Fruit fly (Drosophila melanogaster) whole organism, prepupa: ENCODE measurements around the gene Trl.

Experiments
- Blimp-1 ChIP-seq: fragments of 200-800 bp; sonication (Bioruptor generic); optimal IDR thresholded peaks from 3 replicates; lab custom pipeline; 2017; ENCODE audit warnings: missing biosample characterization, missing genetic modification characterization, mild to moderate bottlenecking, moderate library complexity, missing genetic modification reagents
- CG10669 ChIP-seq: fragments of 200-800 bp; sonication (Bioruptor generic); optimal IDR thresholded peaks from 3 replicates; lab custom pipeline; 2018; ENCODE audit warnings: missing biosample characterization, mild to moderate bottlenecking, missing genetic modification characterization, moderate library complexity
- CG11294 ChIP-seq: fragments of 200-800 bp; sonication (Bioruptor generic); IDR thresholded peaks from 2 replicates; pipeline ENCODE4 v1.3.6; 2022; ENCODE audit warnings: missing biosample characterization, missing genetic modification characterization
- CG11762 ChIP-seq: fragments of 200-800 bp; sonication (Bioruptor generic); optimal IDR thresholded peaks from 3 replicates; lab custom pipeline; 2016; ENCODE audit warnings: missing biosample characterization, missing genetic modification characterization; ENCODE audit not compliant: insufficient read depth
- CG11902 ChIP-seq: fragments of 200-800 bp; sonication (Bioruptor generic); optimal IDR thresholded peaks from 3 replicates; lab custom pipeline; 2016; ENCODE audit warnings: missing biosample characterization, missing genetic modification characterization
- CG15336 ChIP-seq: fragments of 200-800 bp; sonication (Bioruptor generic); IDR thresholded peaks from 2 replicates; pipeline ENCODE4 v1.3.6; 2022; ENCODE audit warnings: missing biosample characterization, missing genetic modification characterization
- CG3032 ChIP-seq: fragments of 200-800 bp; optimal IDR thresholded peaks from 2 replicates; lab custom pipeline; 2019; ENCODE audit warnings: missing biosample characterization, mild to moderate bottlenecking, missing genetic modification characterization, moderate library complexity
- CG31627 ChIP-seq: fragments of 200-800 bp; sonication (Bioruptor generic); optimal IDR thresholded peaks from 3 replicates; lab custom pipeline; 2016; ENCODE audit warnings: missing biosample characterization, missing genetic modification characterization
- CG32006 ChIP-seq: fragments of 200-800 bp; sonication (Bioruptor generic); optimal IDR thresholded peaks from 3 replicates; lab custom pipeline; 2017; ENCODE audit warnings: missing biosample characterization, mild to moderate bottlenecking, missing genetic modification characterization
- CG34406 ChIP-seq: fragments of 200-800 bp; sonication (Bioruptor generic); optimal IDR thresholded peaks from 3 replicates; lab custom pipeline; 2016; ENCODE audit warnings: missing biosample characterization, missing genetic modification characterization
- CG4318 ChIP-seq: fragments of 200-800 bp; sonication (Bioruptor generic); optimal IDR thresholded peaks from 3 replicates; lab custom pipeline; 2017; ENCODE audit warnings: missing biosample characterization, mild to moderate bottlenecking, missing genetic modification characterization
- CG6792 ChIP-seq: fragments of 200-800 bp; sonication (Bioruptor generic); optimal IDR thresholded peaks from 3 replicates; lab custom pipeline; 2016; ENCODE audit warnings: missing biosample characterization, missing genetic modification characterization
- CG6808 ChIP-seq: fragments of 200-800 bp; sonication (Bioruptor generic); optimal IDR thresholded peaks from 3 replicates; lab custom pipeline; 2017; ENCODE audit warnings: missing biosample characterization, missing genetic modification characterization, mild to moderate bottlenecking, moderate library complexity, missing genetic modification reagents
- CG6854 ChIP-seq: fragments of 200-800 bp; sonication (Bioruptor generic); optimal IDR thresholded peaks from 2 replicates; lab custom pipeline; 2017; ENCODE audit warnings: missing biosample characterization, mild to moderate bottlenecking, missing genetic modification characterization
- CG7368 ChIP-seq: fragments of 200-800 bp; sonication (Bioruptor generic); optimal IDR thresholded peaks from 3 replicates; lab custom pipeline; 2016; ENCODE audit warnings: missing biosample characterization, missing genetic modification characterization
- CG8319 ChIP-seq: fragments of 200-800 bp; sonication (Bioruptor generic); optimal IDR thresholded peaks from 3 replicates; lab custom pipeline; 2016; ENCODE audit warnings: missing biosample characterization, missing genetic modification characterization
- CG9139 ChIP-seq: fragments of 200-800 bp; sonication (Bioruptor generic); optimal IDR thresholded peaks from 3 replicates; lab custom pipeline; 2017; ENCODE audit warnings: missing biosample characterization, mild to moderate bottlenecking, missing genetic modification characterization
- Eip75B ChIP-seq: fragments of 200-800 bp; sonication (Bioruptor generic); optimal IDR thresholded peaks from 3 replicates; lab custom pipeline; 2016; ENCODE audit warnings: missing biosample characterization, missing genetic modification characterization
- Eip78C ChIP-seq: fragments of 200-800 bp; sonication (Bioruptor generic); peaks from one replicate; lab custom pipeline; 2016; ENCODE audit warnings: missing biosample characterization, missing genetic modification characterization
- Eip93F ChIP-seq: fragments of 200-800 bp; sonication (Bioruptor generic); optimal IDR thresholded peaks from 2 replicates; lab custom pipeline; 2016; ENCODE audit warnings: missing biosample characterization, mild to moderate bottlenecking, missing genetic modification characterization
- Ets21C ChIP-seq: fragments of 200-800 bp; sonication (Bioruptor generic); optimal IDR thresholded peaks from 3 replicates; lab custom pipeline; 2016; ENCODE audit warnings: missing biosample characterization, missing genetic modification characterization
- Ets96B ChIP-seq: fragments of 200-800 bp; optimal IDR thresholded peaks from 2 replicates; lab custom pipeline; 2019; ENCODE audit warnings: missing biosample characterization, mild to moderate bottlenecking, missing genetic modification characterization, moderate library complexity
- Gug ChIP-seq: fragments of 200-800 bp; sonication (Bioruptor generic); IDR thresholded peaks from 2 replicates; pipeline ENCODE4 v1.3.6; 2022; ENCODE audit warnings: missing biosample characterization, missing genetic modification characterization
- Hr39 ChIP-seq: fragments of 200-800 bp; sonication (Bioruptor generic); optimal IDR thresholded peaks from 2 replicates; lab custom pipeline; 2016; ENCODE audit warnings: missing biosample characterization, missing genetic modification characterization
- Hr4 ChIP-seq: fragments of 200-800 bp; sonication (Bioruptor generic); optimal IDR thresholded peaks from 3 replicates; lab custom pipeline; 2016; ENCODE audit warnings: missing biosample characterization, missing genetic modification characterization
- OdsH ChIP-seq: fragments of 200-800 bp; sonication (Bioruptor generic); optimal IDR thresholded peaks from 3 replicates; lab custom pipeline; 2016; ENCODE audit warnings: missing biosample characterization, missing genetic modification characterization
- Smox ChIP-seq: fragments of 200-800 bp; sonication (Bioruptor generic); optimal IDR thresholded peaks from 3 replicates; lab custom pipeline; 2016; ENCODE audit warnings: missing biosample characterization, missing genetic modification characterization
- Sox102F ChIP-seq: fragments of 200-800 bp; sonication (Bioruptor generic); optimal IDR thresholded peaks from 2 replicates; lab custom pipeline; 2016; ENCODE audit warnings: missing biosample characterization, mild to moderate bottlenecking, missing genetic modification characterization
- Sox14 ChIP-seq: fragments of 200-800 bp; sonication (Bioruptor generic); optimal IDR thresholded peaks from 3 replicates; lab custom pipeline; 2016; ENCODE audit warnings: missing biosample characterization, missing genetic modification characterization
- Sox15 ChIP-seq: fragments of 200-800 bp; sonication (Bioruptor generic); optimal IDR thresholded peaks from 3 replicates; lab custom pipeline; 2016; ENCODE audit warnings: missing biosample characterization, missing genetic modification characterization
- dac ChIP-seq: fragments of 200-800 bp; sonication (Bioruptor generic); optimal IDR thresholded peaks from 2 replicates; lab custom pipeline; 2017; ENCODE audit warnings: missing biosample characterization, mild to moderate bottlenecking, missing genetic modification characterization
- eg ChIP-seq: fragments of 200-800 bp; sonication (Bioruptor generic); IDR thresholded peaks from 3 replicates; pipeline ENCODE4 v1.3.6; 2022; ENCODE audit warnings: missing biosample characterization, missing genetic modification characterization
- fd59A ChIP-seq: fragments of 200-800 bp; sonication (Bioruptor generic); optimal IDR thresholded peaks from 2 replicates; lab custom pipeline; 2017; ENCODE audit warnings: missing biosample characterization, mild to moderate bottlenecking, missing genetic modification characterization, missing genetic modification reagents
- fd85E ChIP-seq: fragments of 200-800 bp; sonication (Bioruptor generic); optimal IDR thresholded peaks from 3 replicates; lab custom pipeline; 2016; ENCODE audit warnings: missing biosample characterization, missing genetic modification characterization
- fkh ChIP-seq: fragments of 200-800 bp; sonication (Bioruptor generic); optimal IDR thresholded peaks from 3 replicates; lab custom pipeline; 2017; ENCODE audit warnings: missing biosample characterization, mild to moderate bottlenecking, missing genetic modification characterization, moderate library complexity
- lz ChIP-seq: fragments of 200-800 bp; sonication (Bioruptor generic); optimal IDR thresholded peaks from 3 replicates; lab custom pipeline; 2016; ENCODE audit warnings: missing biosample characterization, missing genetic modification characterization
- net ChIP-seq: fragments of 200-800 bp; sonication (Bioruptor generic); optimal IDR thresholded peaks from 3 replicates; lab custom pipeline; 2016; ENCODE audit warnings: missing biosample characterization, missing genetic modification characterization
- salr ChIP-seq, 2 experiments: fragments of 200-800 bp; sonication (Bioruptor generic); optimal IDR thresholded peaks; 3 replicates each; lab custom pipeline; 2016 to 2018; ENCODE audit warnings: missing biosample characterization in 2 of 2, missing genetic modification characterization in 2 of 2, mild to moderate bottlenecking in 1 of 2
- spab ChIP-seq: fragments of 200-800 bp; sonication (Bioruptor generic); optimal IDR thresholded peaks from 2 replicates; lab custom pipeline; 2017; ENCODE audit warnings: missing biosample characterization, mild to moderate bottlenecking, missing genetic modification characterization, missing genetic modification reagents
- ss ChIP-seq, 2 experiments: fragments of 200-800 bp; sonication (Bioruptor generic); optimal IDR thresholded peaks; 2 replicates in 1 of 2; 3 replicates in 1 of 2; lab custom pipeline; 2017 to 2018; ENCODE audit warnings: mild to moderate bottlenecking in 2 of 2, missing biosample characterization in 2 of 2, missing genetic modification characterization in 2 of 2, moderate library complexity in 1 of 2
- svp ChIP-seq: fragments of 200-800 bp; sonication (Bioruptor generic); peaks from one replicate; lab custom pipeline; 2016; ENCODE audit warnings: missing biosample characterization, missing genetic modification characterization
- vri ChIP-seq: fragments of 200-800 bp; sonication (Bioruptor generic); optimal IDR thresholded peaks from 3 replicates; lab custom pipeline; 2016; ENCODE audit warnings: missing biosample characterization, mild to moderate bottlenecking, missing genetic modification characterization

Gene Trl

dm6 chr3L:14782626-14783362, 21.9 kb upstream of the Trl start:
- TF ChIP-seq Ets21C (GFP tag; lab: Kevin White, UChicago) (no peak), CG10669 (GFP tag; lab: Kevin White, UChicago) (no peak), Eip78C (peak; percentile 66), Eip93F (GFP tag; lab: Kevin White, UChicago) (peak; percentile 56), CG6808 (GFP tag; lab: Kevin White, UChicago) (peak; percentile 13), ss (GFP tag; optimal IDR thresholded peaks at IDR 0.05; lab: Kevin White, UChicago) (peak; percentile 12 to 19), svp (GFP tag; lab: Kevin White, UChicago) (peak; percentile 70), CG6854 (GFP tag; lab: Kevin White, UChicago) (peak; percentile 48), vri (peak; percentile 43)

DNA sequence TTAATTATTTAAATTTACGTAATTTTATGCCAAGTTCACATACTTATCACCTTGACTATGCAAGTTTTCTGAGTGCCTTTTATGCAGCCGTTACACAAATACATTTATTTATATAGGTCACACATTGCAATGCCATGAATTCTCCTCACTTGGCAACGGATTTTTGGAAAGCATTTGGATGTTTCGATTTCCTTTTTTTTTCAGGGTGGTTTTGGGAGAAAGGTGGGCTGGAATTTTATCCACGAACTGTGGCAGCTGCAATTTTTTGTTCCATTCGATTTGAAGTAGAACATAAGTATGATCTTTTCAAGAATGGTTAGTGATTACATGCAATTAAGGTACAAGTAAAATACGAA, 21.0 kb upstream of the Trl start:
- TF ChIP-seq salr (GFP tag; optimal IDR thresholded peaks at IDR 0.05; lab: Kevin White, UChicago) (no peak), CG11902 (GFP tag; lab: Kevin White, UChicago) (no peak), CG6808 (GFP tag; lab: Kevin White, UChicago) (no peak), Eip93F (GFP tag; lab: Kevin White, UChicago) (no peak), CG6792 (GFP tag; lab: Kevin White, UChicago) (no peak), lz (GFP tag; lab: Kevin White, UChicago) (no peak), CG8319 (GFP tag; lab: Kevin White, UChicago) (no peak), Hr39 (no peak), CG10669 (GFP tag; lab: Kevin White, UChicago) (no peak), CG11762 (GFP tag; lab: Kevin White, UChicago) (no peak)
- TF ChIP-seq, all 60 proteins: peak for 0

DNA sequence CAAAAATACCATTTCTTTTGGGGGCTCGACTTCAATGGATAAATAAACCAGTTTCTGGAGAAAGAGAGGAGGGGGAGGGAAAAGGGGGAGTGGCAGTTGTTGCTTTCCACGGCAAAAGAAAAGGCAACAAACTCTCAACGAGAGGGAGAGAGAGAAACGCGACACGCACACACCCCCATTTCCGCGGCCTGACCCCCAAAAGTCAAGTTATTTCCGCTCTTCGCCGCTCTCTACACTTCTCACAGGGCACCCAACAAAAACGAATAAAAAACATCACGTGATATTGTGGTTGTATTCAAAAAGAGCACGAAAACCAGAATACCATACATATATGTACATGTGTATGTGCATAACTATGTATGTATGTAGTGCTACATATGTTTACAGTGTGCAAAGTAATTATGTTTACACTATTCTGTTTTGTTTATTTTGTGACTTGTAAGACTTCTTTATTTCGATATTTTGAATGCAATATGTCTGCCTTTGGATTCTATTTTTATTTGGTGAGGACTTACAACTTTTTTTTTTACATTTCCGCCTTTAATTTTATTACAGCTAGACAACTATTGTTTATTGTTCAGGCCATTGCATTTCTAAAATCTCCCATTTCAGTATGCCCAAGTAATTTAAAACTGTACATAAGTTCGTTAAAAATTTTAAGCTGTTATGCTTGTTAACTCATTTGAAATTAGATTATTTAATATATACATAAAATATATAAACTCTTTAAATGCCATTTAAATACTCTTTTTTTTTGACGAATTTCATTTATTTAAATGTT, 20.4 kb upstream of the Trl start:
- peak; percentile 39 for TF ChIP-seq CG3032 (tag; lab: Kevin White, UChicago)
- TF ChIP-seq OdsH: peak; percentile 63
- TF ChIP-seq eg (GFP tag; lab: Robert Waterston, UW): peak; percentile 68
- TF ChIP-seq svp (GFP tag; lab: Kevin White, UChicago): peak; percentile 89
- peak; percentile 13 for TF ChIP-seq CG4318
- peak; percentile 56 for TF ChIP-seq Hr39
- TF ChIP-seq dac (GFP tag; lab: Kevin White, UChicago): no peak
- peak; percentile 87 for TF ChIP-seq Eip78C
- TF ChIP-seq CG6854 (GFP tag; lab: Kevin White, UChicago): peak; percentile 89
- no peak for TF ChIP-seq fd59A
- TF ChIP-seq CG11902 (GFP tag; lab: Kevin White, UChicago): peak; percentile 53
- TF ChIP-seq Ets96B (tag; lab: Kevin White, UChicago): peak; percentile 5
- peak; percentile 56 for TF ChIP-seq net
- no peak for TF ChIP-seq CG11294 (GFP tag; lab: Robert Waterston, UW)
- peak; percentile 72 for TF ChIP-seq CG34406 (GFP tag; lab: Kevin White, UChicago)
- TF ChIP-seq salr (GFP tag; optimal IDR thresholded peaks at IDR 0.05; lab: Kevin White, UChicago): peak; percentile 51 to 70
- peak; percentile 54 for TF ChIP-seq Sox14 (GFP tag; lab: Kevin White, UChicago)
- TF ChIP-seq CG6808 (GFP tag; lab: Kevin White, UChicago): peak; percentile 78
- peak; percentile 30 for TF ChIP-seq Blimp-1 (GFP tag; lab: Kevin White, UChicago)
- peak; percentile 89 to 96 for TF ChIP-seq ss (GFP tag; optimal IDR thresholded peaks at IDR 0.05; lab: Kevin White, UChicago)
- peak; percentile 88 for TF ChIP-seq fkh
- peak; percentile 38 for TF ChIP-seq Sox102F (GFP tag; lab: Kevin White, UChicago)
- peak; percentile 43 for TF ChIP-seq CG10669 (GFP tag; lab: Kevin White, UChicago)
- peak; percentile 68 for TF ChIP-seq Hr4 (GFP tag; lab: Kevin White, UChicago)
- no peak for TF ChIP-seq CG7368 (GFP tag; lab: Kevin White, UChicago)
- TF ChIP-seq Gug (GFP tag; lab: Robert Waterston, UW): no peak
- peak; percentile 57 for TF ChIP-seq CG31627
- TF ChIP-seq spab (GFP tag; lab: Kevin White, UChicago): peak; percentile 40
- peak; percentile 84 for TF ChIP-seq CG9139 (GFP tag; lab: Kevin White, UChicago)
- peak; percentile 82 for TF ChIP-seq CG32006
- TF ChIP-seq CG15336: peak; percentile 51
- peak; percentile 62 for TF ChIP-seq Eip75B (GFP tag; lab: Kevin White, UChicago)
- TF ChIP-seq CG11762 (GFP tag; lab: Kevin White, UChicago): peak; percentile 53
- peak; percentile 19 for TF ChIP-seq fd85E (GFP tag; lab: Kevin White, UChicago)
- peak; percentile 53 for TF ChIP-seq Sox15 (GFP tag; lab: Kevin White, UChicago)
- no peak for TF ChIP-seq Smox (GFP tag; lab: Kevin White, UChicago)
